Worm (Caenorhabditis elegans) whole organism, L4 larva: ENCODE measurements around the gene ZK1058.9.

Experiments used
- F44E2.7 ChIP-seq: fragments of 200-800 bp; sonication (Bioruptor generic); IDR thresholded peaks from 2 replicates; pipeline ENCODE4 v2.1.2; 2022; ENCODE audit warnings: missing genetic modification characterization, missing compliant biosample characterization
- F49E8.2 ChIP-seq: sonication (generic microtip); optimal IDR thresholded peaks from 2 replicates; lab custom pipeline; 2016; ENCODE audit warnings: missing compliant biosample characterization, mild to moderate bottlenecking, missing genetic modification characterization, borderline replicate concordance
- T20F7.1 ChIP-seq: fragments of 200-800 bp; sonication (Bioruptor generic); optimal IDR thresholded peaks from 2 replicates; lab custom pipeline; 2018; ENCODE audit warnings: mild to moderate bottlenecking, missing genetic modification characterization, missing compliant biosample characterization
- Y105C5A.15 ChIP-seq: fragments of 200-800 bp; sonication (Bioruptor generic); IDR thresholded peaks from 2 replicates; pipeline ENCODE4 v1.3.6; 2022; ENCODE audit warnings: missing genetic modification characterization, missing compliant biosample characterization
- Y5F2A.4 ChIP-seq: fragments of 200-800 bp; sonication (Bioruptor generic); optimal IDR thresholded peaks from 2 replicates; lab custom pipeline; 2018; ENCODE audit warnings: mild to moderate bottlenecking, missing genetic modification characterization, missing compliant biosample characterization
- aha-1 ChIP-seq: fragments of 150-350 bp; peaks from one replicate; lab custom pipeline; 2014; ENCODE audit warnings: missing biosample characterization, missing genetic modification characterization
- ceh-28 ChIP-seq: fragments of 150-350 bp; optimal IDR thresholded peaks from 2 replicates; lab custom pipeline; 2014; ENCODE audit warnings: missing biosample characterization, missing genetic modification reagents, missing genetic modification characterization
- ceh-32 ChIP-seq: sonication (generic microtip); optimal IDR thresholded peaks from 2 replicates; lab custom pipeline; 2016; ENCODE audit warnings: mild to moderate bottlenecking, missing genetic modification characterization, missing compliant biosample characterization; ENCODE audit not compliant: poor library complexity
- ceh-44 ChIP-seq: fragments of 200-800 bp; sonication (Bioruptor generic); IDR thresholded peaks from 2 replicates; pipeline ENCODE4 v1.3.6; 2022; ENCODE audit warnings: missing genetic modification reagents, missing genetic modification characterization, missing compliant biosample characterization
- ceh-62 ChIP-seq: sonication (generic microtip); optimal IDR thresholded peaks from 2 replicates; lab custom pipeline; 2017; ENCODE audit warnings: missing biosample characterization, missing genetic modification characterization
- cey-2 ChIP-seq: sonication (generic microtip); optimal IDR thresholded peaks from 3 replicates; lab custom pipeline; 2017; ENCODE audit warnings: missing genetic modification characterization, mild to moderate bottlenecking, missing compliant biosample characterization, antibody characterized with exemption, borderline replicate concordance; ENCODE audit not compliant: insufficient read depth
- dmd-9 ChIP-seq: fragments of 200-800 bp; sonication (Bioruptor generic); IDR thresholded peaks from 2 replicates; pipeline ENCODE4 v1.3.6; 2022; ENCODE audit warnings: missing genetic modification reagents, missing genetic modification characterization, missing compliant biosample characterization
- dpl-1 ChIP-seq: fragments of 150-350 bp; optimal IDR thresholded peaks from 2 replicates; lab custom pipeline; 2014; ENCODE audit warnings: missing biosample characterization, missing genetic modification reagents, missing genetic modification characterization
- dve-1 ChIP-seq: sonication (generic microtip); optimal IDR thresholded peaks from 2 replicates; lab custom pipeline; 2017; ENCODE audit warnings: antibody characterized with exemption, mild to moderate bottlenecking, missing genetic modification characterization, missing compliant biosample characterization; ENCODE audit not compliant: insufficient read depth
- egl-27 ChIP-seq: sonication (generic microtip); optimal IDR thresholded peaks from 3 replicates; lab custom pipeline; 2017; ENCODE audit warnings: missing biosample characterization, missing genetic modification reagents, missing genetic modification characterization
- egl-43 ChIP-seq: fragments of 200-800 bp; sonication (Bioruptor generic); IDR thresholded peaks from 2 replicates; pipeline ENCODE4 v1.3.6; 2022; ENCODE audit warnings: missing genetic modification reagents, missing genetic modification characterization, missing compliant biosample characterization
- fkh-10 ChIP-seq: fragments of 150-350 bp; optimal IDR thresholded peaks from 2 replicates; lab custom pipeline; 2014; ENCODE audit warnings: missing biosample characterization, missing genetic modification reagents, missing genetic modification characterization
- hlh-11 ChIP-seq: fragments of 200-800 bp; sonication (Bioruptor generic); optimal IDR thresholded peaks from 2 replicates; lab custom pipeline; 2018; ENCODE audit warnings: mild to moderate bottlenecking, missing genetic modification characterization, missing compliant biosample characterization
- hmg-1.1 ChIP-seq: fragments of 200-800 bp; sonication (Bioruptor generic); IDR thresholded peaks from 2 replicates; pipeline ENCODE4 v1.3.6; 2022; ENCODE audit warnings: missing genetic modification reagents, missing genetic modification characterization, missing compliant biosample characterization
- lim-7 ChIP-seq: fragments of 200-800 bp; sonication (Bioruptor generic); IDR thresholded peaks from 2 replicates; pipeline ENCODE4 v1.3.6; 2022; ENCODE audit warnings: missing genetic modification characterization, missing compliant biosample characterization
- lin-1 ChIP-seq: fragments of 200-800 bp; sonication (Bioruptor generic); IDR thresholded peaks from 2 replicates; pipeline ENCODE4 v1.3.6; 2022; ENCODE audit warnings: missing genetic modification reagents, missing genetic modification characterization, missing compliant biosample characterization
- lin-13 ChIP-seq: fragments of 150-350 bp; optimal IDR thresholded peaks from 2 replicates; lab custom pipeline; 2014; ENCODE audit warnings: missing biosample characterization, missing genetic modification reagents, missing genetic modification characterization
- lin-39 ChIP-seq: fragments of 150-350 bp; optimal IDR thresholded peaks from 2 replicates; lab custom pipeline; 2014; ENCODE audit warnings: missing biosample characterization, missing genetic modification reagents, missing genetic modification characterization
- lir-3 ChIP-seq: sonication (generic microtip); optimal IDR thresholded peaks from 2 replicates; lab custom pipeline; 2016; ENCODE audit warnings: mild to moderate bottlenecking, missing genetic modification characterization, missing compliant biosample characterization
- mdl-1 ChIP-seq, 2 experiments: fragments of 150-350 bp in 1 of 2; sonication (generic microtip) in 1 of 2; optimal IDR thresholded peaks; 2 replicates each; lab custom pipeline; 2014 to 2017; ENCODE audit warnings: missing biosample characterization in 2 of 2, missing genetic modification characterization in 2 of 2
- mdt-29 ChIP-seq: fragments of 200-800 bp; sonication (Bioruptor generic); IDR thresholded peaks from 2 replicates; pipeline ENCODE4 v1.3.6; 2022; ENCODE audit warnings: missing genetic modification reagents, missing genetic modification characterization, missing compliant biosample characterization
- mxl-3 ChIP-seq: fragments of 200-800 bp; sonication (Bioruptor generic); optimal IDR thresholded peaks from 2 replicates; lab custom pipeline; 2018; ENCODE audit warnings: mild to moderate bottlenecking, missing genetic modification characterization, missing compliant biosample characterization
- nhr-10 ChIP-seq: fragments of 150-350 bp; optimal IDR thresholded peaks from 2 replicates; lab custom pipeline; 2014; ENCODE audit warnings: missing biosample characterization, missing genetic modification characterization
- nhr-11 ChIP-seq: fragments of 150-350 bp; optimal IDR thresholded peaks from 2 replicates; lab custom pipeline; 2014; ENCODE audit warnings: missing biosample characterization, missing genetic modification characterization
- nhr-111 ChIP-seq: fragments of 200-800 bp; sonication (Bioruptor generic); optimal IDR thresholded peaks from 2 replicates; lab custom pipeline; 2018; ENCODE audit warnings: mild to moderate bottlenecking, missing genetic modification characterization, missing compliant biosample characterization
- nhr-25 ChIP-seq: sonication (generic microtip); optimal IDR thresholded peaks from 2 replicates; lab custom pipeline; 2017; ENCODE audit warnings: missing genetic modification characterization, mild to moderate bottlenecking, missing compliant biosample characterization, antibody characterized with exemption, moderate library complexity, borderline replicate concordance; ENCODE audit not compliant: insufficient read depth
- nhr-41 ChIP-seq: fragments of 200-800 bp; sonication (Bioruptor generic); IDR thresholded peaks from 2 replicates; pipeline ENCODE4 v1.3.6; 2022; ENCODE audit warnings: missing genetic modification reagents, missing genetic modification characterization, missing compliant biosample characterization
- nhr-42 ChIP-seq: fragments of 200-800 bp; sonication (Bioruptor generic); IDR thresholded peaks from 2 replicates; pipeline ENCODE4 v1.3.6; 2022; ENCODE audit warnings: missing genetic modification characterization, missing compliant biosample characterization
- php-3 ChIP-seq: fragments of 200-800 bp; sonication (Bioruptor generic); IDR thresholded peaks from 2 replicates; pipeline ENCODE4 v1.3.6; 2022; ENCODE audit warnings: missing genetic modification reagents, missing genetic modification characterization, missing compliant biosample characterization
- rbr-2 ChIP-seq: sonication (generic microtip); optimal IDR thresholded peaks from 2 replicates; lab custom pipeline; 2016; ENCODE audit warnings: missing genotype, missing genetic modification characterization, missing compliant biosample characterization
- set-16 ChIP-seq: fragments of 200-800 bp; sonication (Bioruptor generic); IDR thresholded peaks from 2 replicates; pipeline ENCODE4 v1.3.6; 2022; ENCODE audit warnings: missing genetic modification reagents, missing genetic modification characterization, missing compliant biosample characterization
- skn-1 ChIP-seq: fragments of 150-350 bp; optimal IDR thresholded peaks from 2 replicates; lab custom pipeline; 2014; ENCODE audit warnings: missing biosample characterization, missing genetic modification characterization
- snpc-1.2 ChIP-seq: fragments of 200-800 bp; sonication (Bioruptor generic); IDR thresholded peaks from 2 replicates; pipeline ENCODE4 v1.3.6; 2022; ENCODE audit warnings: missing genetic modification reagents, missing genetic modification characterization, missing compliant biosample characterization
- spr-1 ChIP-seq: sonication (generic microtip); optimal IDR thresholded peaks from 2 replicates; lab custom pipeline; 2016; ENCODE audit warnings: mild to moderate bottlenecking, missing genetic modification characterization, missing compliant biosample characterization
- spr-3 ChIP-seq: fragments of 200-800 bp; sonication (Bioruptor generic); optimal IDR thresholded peaks from 2 replicates; lab custom pipeline; 2018; ENCODE audit warnings: mild to moderate bottlenecking, missing genetic modification characterization, missing compliant biosample characterization
- tra-1 ChIP-seq: fragments of 200-800 bp; sonication (Bioruptor generic); IDR thresholded peaks from 2 replicates; pipeline ENCODE4 v1.3.6; 2022; ENCODE audit warnings: missing genetic modification reagents, missing genetic modification characterization, missing compliant biosample characterization
- unc-130 ChIP-seq: sonication (generic microtip); optimal IDR thresholded peaks from 2 replicates; lab custom pipeline; 2016; ENCODE audit warnings: missing genetic modification reagents, missing genetic modification characterization, missing compliant biosample characterization
- zip-11 ChIP-seq: fragments of 200-800 bp; sonication (Bioruptor generic); IDR thresholded peaks from 2 replicates; pipeline ENCODE4 v1.3.6; 2022; ENCODE audit warnings: missing genetic modification characterization, missing compliant biosample characterization
- ztf-11 ChIP-seq: fragments of 150-350 bp; optimal IDR thresholded peaks from 2 replicates; lab custom pipeline; 2014; ENCODE audit warnings: missing biosample characterization, missing genetic modification characterization
- ztf-7 ChIP-seq: fragments of 150-350 bp; optimal IDR thresholded peaks from 2 replicates; lab custom pipeline; 2014; ENCODE audit warnings: missing biosample characterization, missing genetic modification characterization

Gene ZK1058.9

ce11 chrIII:3935808-3936207, 9.8 kb upstream of the ZK1058.9 start, which contains the start of gene npl-10:
TSS of gene npl-10 (minus strand) at chrIII:3935908.
- no peak for TF ChIP-seq T20F7.1 (GFP tag; lab: Kevin White, UChicago)
- TF ChIP-seq tra-1 (GFP tag; lab: Robert Waterston, UW) = no peak
- no peak for TF ChIP-seq lim-7
- TF ChIP-seq ceh-44 (GFP tag; lab: Robert Waterston, UW) = no peak
- TF ChIP-seq Y105C5A.15 (GFP tag; lab: Robert Waterston, UW) = no peak
- no peak for TF ChIP-seq mxl-3 (GFP tag; lab: Kevin White, UChicago)
- no peak for TF ChIP-seq ceh-28 (tag; lab: Kevin White, UChicago)

ce11 chrIII:3931423-3931822, 5.4 kb upstream of the ZK1058.9 start, which contains the start of gene F37A8.2:
TSS of gene F37A8.2 (minus strand) at chrIII:3931523.
- TF ChIP-seq dpl-1 (GFP tag; lab: Kevin White, UChicago) (no peak), nhr-111 (GFP tag; lab: Kevin White, UChicago) (no peak), rbr-2 (tag; lab: Kevin White, UChicago) (no peak), spr-3 (GFP tag; lab: Kevin White, UChicago) (no peak), spr-1 (tag; lab: Kevin White, UChicago) (no peak)

- TF ChIP-seq mxl-3 (GFP tag; lab: Kevin White, UChicago) (no peak), ztf-7 (tag; lab: Kevin White, UChicago) (no peak), lin-39 (tag; lab: Kevin White, UChicago) (no peak), nhr-41 (GFP tag; lab: Robert Waterston, UW) (no peak), nhr-10 (tag; lab: Kevin White, UChicago) (no peak), fkh-10 (no peak), rbr-2 (tag; lab: Kevin White, UChicago) (no peak), egl-27 (no peak), nhr-25 (tag; lab: Kevin White, UChicago) (no peak), F44E2.7 (GFP tag; lab: Robert Waterston, UW) (no peak), dmd-9 (GFP tag; lab: Robert Waterston, UW) (no peak), zip-11 (GFP tag; lab: Robert Waterston, UW) (no peak)
Measured at ce11 chrIII:3928136-3928535, 2.1 kb upstream of the ZK1058.9 start, which contains the start of gene F37A8.1. TSS of gene F37A8.1 (plus strand) at chrIII:3928436.

- TF ChIP-seq hlh-11 (tag; lab: Kevin White, UChicago) = peak; percentile 50
- TF ChIP-seq ztf-7 (tag; lab: Kevin White, UChicago) = no peak
- TF ChIP-seq ceh-44 (GFP tag; lab: Robert Waterston, UW) = no peak
- TF ChIP-seq hmg-1.1 (GFP tag; lab: Robert Waterston, UW) = 0 out of 2 replicates have a peak, but pooled peaks have one; percentile 26
- no peak for TF ChIP-seq dve-1 (tag; lab: Kevin White, UChicago)
- no peak for TF ChIP-seq cey-2 (tag; lab: Kevin White, UChicago)
- no peak for TF ChIP-seq dmd-9 (GFP tag; lab: Robert Waterston, UW)
- TF ChIP-seq T20F7.1 (GFP tag; lab: Kevin White, UChicago) = no peak
- no peak for TF ChIP-seq Y5F2A.4 (GFP tag; lab: Kevin White, UChicago)
- TF ChIP-seq mxl-3 (GFP tag; lab: Kevin White, UChicago) = peak; percentile 28
- TF ChIP-seq nhr-11 (tag; lab: Kevin White, UChicago) = peak; percentile 67
- no peak for TF ChIP-seq ceh-32
- TF ChIP-seq F49E8.2 (tag; lab: Kevin White, UChicago) = no peak
- TF ChIP-seq lin-1 (GFP tag; lab: Robert Waterston, UW) = no peak
- no peak for TF ChIP-seq nhr-42 (GFP tag; lab: Robert Waterston, UW)
- TF ChIP-seq snpc-1.2 = no peak
- no peak for TF ChIP-seq ztf-11 (tag; lab: Kevin White, UChicago)
- no peak for TF ChIP-seq mdt-29 (GFP tag; lab: Robert Waterston, UW)
- no peak for TF ChIP-seq skn-1
- no peak for TF ChIP-seq aha-1 (tag; lab: Kevin White, UChicago)
- no peak for TF ChIP-seq zip-11 (GFP tag; lab: Robert Waterston, UW)
- TF ChIP-seq set-16 (GFP tag; lab: Robert Waterston, UW) = no peak
- no peak for TF ChIP-seq mdl-1 (tag; optimal IDR thresholded peaks at IDR 0.05; lab: Kevin White, UChicago)
- TF ChIP-seq unc-130 (GFP tag; lab: Kevin White, UChicago) = no peak
- TF ChIP-seq lin-13 = no peak
- no peak for TF ChIP-seq rbr-2 (tag; lab: Kevin White, UChicago)
- no peak for TF ChIP-seq lir-3
- TF ChIP-seq php-3 (GFP tag; lab: Robert Waterston, UW) = no peak
- TF ChIP-seq ceh-62 (tag; lab: Kevin White, UChicago) = no peak
- no peak for TF ChIP-seq egl-43 (GFP tag; lab: Robert Waterston, UW)
Measured at ce11 chrIII:3927450-3927849, 1.4 kb upstream of the ZK1058.9 start.
